Fruit fly (Drosophila melanogaster) whole organism, embryonic: ENCODE results near the gene CG5506.

Experiments used
- BEAF-32 ChIP-seq: fragments of 200-800 bp; sonication (Bioruptor generic); optimal IDR thresholded peaks from 3 replicates; lab custom pipeline; 2017; ENCODE audit warnings: missing biosample characterization, missing genetic modification characterization, mild to moderate bottlenecking, moderate library complexity, missing genetic modification reagents
- CG10462 ChIP-seq: fragments of 200-800 bp; sonication (Bioruptor generic); optimal IDR thresholded peaks from 2 replicates; lab custom pipeline; 2016; ENCODE audit warnings: missing biosample characterization, missing genetic modification characterization
- CG10654 ChIP-seq: fragments of 200-800 bp; sonication (Bioruptor generic); optimal IDR thresholded peaks from 2 replicates; lab custom pipeline; 2016; ENCODE audit warnings: missing biosample characterization, missing genetic modification characterization
- CG10959 ChIP-seq: fragments of 200-800 bp; sonication (Bioruptor generic); IDR thresholded peaks from 2 replicates; pipeline ENCODE4 v1.3.6; 2022; ENCODE audit warnings: missing biosample characterization, missing genetic modification characterization
- CG11560 ChIP-seq: fragments of 200-800 bp; sonication (Bioruptor generic); IDR thresholded peaks from 3 replicates; pipeline ENCODE4 v1.3.6; 2022; ENCODE audit warnings: missing biosample characterization, missing genetic modification characterization
- CG12769 ChIP-seq: fragments of 200-800 bp; sonication (Bioruptor generic); optimal IDR thresholded peaks from 2 replicates; lab custom pipeline; 2019; ENCODE audit warnings: missing biosample characterization, mild to moderate bottlenecking, missing genetic modification characterization, moderate library complexity
- CG13287 ChIP-seq: fragments of 200-800 bp; sonication (Bioruptor generic); IDR thresholded peaks from 2 replicates; pipeline ENCODE4 v1.3.6; 2022; ENCODE audit warnings: missing biosample characterization, missing genetic modification characterization; ENCODE audit not compliant: partially characterized antibody
- CG14860 ChIP-seq: fragments of 200-800 bp; sonication (Bioruptor generic); IDR thresholded peaks from 3 replicates; pipeline ENCODE4 v1.3.6; 2022; ENCODE audit warnings: missing biosample characterization, missing genetic modification characterization; ENCODE audit not compliant: partially characterized antibody
- CG15479 ChIP-seq: fragments of 200-800 bp; sonication (Bioruptor generic); optimal IDR thresholded peaks from 3 replicates; lab custom pipeline; 2019; ENCODE audit warnings: missing biosample characterization, mild to moderate bottlenecking, missing genetic modification characterization, moderate library complexity
- CG18764 ChIP-seq: fragments of 200-800 bp; sonication (Bioruptor generic); optimal IDR thresholded peaks from 3 replicates; lab custom pipeline; 2016; ENCODE audit warnings: missing biosample characterization, missing genetic modification characterization
- CG31388 ChIP-seq: fragments of 200-800 bp; sonication (Bioruptor generic); optimal IDR thresholded peaks from 2 replicates; lab custom pipeline; 2016; ENCODE audit warnings: missing biosample characterization, missing genetic modification characterization
- CG32767 ChIP-seq: fragments of 200-800 bp; sonication (Bioruptor generic); IDR thresholded peaks from 2 replicates; pipeline ENCODE4 v1.3.6; 2022; ENCODE audit warnings: missing biosample characterization, missing genetic modification characterization
- CG4730 ChIP-seq: fragments of 200-800 bp; sonication (Bioruptor generic); IDR thresholded peaks from 2 replicates; pipeline ENCODE4 v1.3.6; 2022; ENCODE audit warnings: missing biosample characterization, missing genetic modification characterization
- CG7271 ChIP-seq: fragments of 200-800 bp; sonication (Bioruptor generic); optimal IDR thresholded peaks from 2 replicates; lab custom pipeline; 2018; ENCODE audit warnings: missing biosample characterization, mild to moderate bottlenecking, missing genetic modification characterization, moderate library complexity
- CG7556 ChIP-seq: fragments of 200-800 bp; sonication (Bioruptor generic); optimal IDR thresholded peaks from 2 replicates; lab custom pipeline; 2017; ENCODE audit warnings: missing biosample characterization, mild to moderate bottlenecking, missing genetic modification characterization
- CG9797 ChIP-seq: fragments of 200-800 bp; sonication (Bioruptor generic); optimal IDR thresholded peaks from 3 replicates; lab custom pipeline; 2018; ENCODE audit warnings: missing biosample characterization, mild to moderate bottlenecking, missing genetic modification characterization
- CTCF ChIP-seq: fragments of 200-800 bp; sonication (Bioruptor generic); optimal IDR thresholded peaks from 2 replicates; lab custom pipeline; 2017; ENCODE audit warnings: missing biosample characterization, mild to moderate bottlenecking, missing genetic modification characterization, moderate library complexity
- Dbx ChIP-seq: fragments of 200-800 bp; sonication (Bioruptor generic); IDR thresholded peaks from 3 replicates; pipeline ENCODE4 v1.3.6; 2022; ENCODE audit warnings: missing biosample characterization, missing genetic modification characterization
- ERR ChIP-seq: fragments of 200-800 bp; sonication (Bioruptor generic); optimal IDR thresholded peaks from 2 replicates; lab custom pipeline; 2016; ENCODE audit warnings: missing biosample characterization, missing genetic modification characterization
- Ets65A ChIP-seq: fragments of 200-800 bp; sonication (Bioruptor generic); peaks from one replicate; lab custom pipeline; 2016; ENCODE audit warnings: missing biosample characterization, missing genetic modification characterization
- Ets97D ChIP-seq: fragments of 200-800 bp; sonication (Bioruptor generic); optimal IDR thresholded peaks from 3 replicates; lab custom pipeline; 2016; ENCODE audit warnings: missing biosample characterization, missing genetic modification characterization
- Fer1 ChIP-seq: fragments of 200-800 bp; sonication (Bioruptor generic); optimal IDR thresholded peaks from 2 replicates; lab custom pipeline; 2017; ENCODE audit warnings: missing biosample characterization, mild to moderate bottlenecking, missing genetic modification characterization
- Gug ChIP-seq: fragments of 200-800 bp; sonication (Bioruptor generic); IDR thresholded peaks from 4 replicates; pipeline ENCODE4 v1.3.6; 2022; ENCODE audit warnings: missing biosample characterization, missing genetic modification characterization
- HLH54F ChIP-seq: fragments of 200-800 bp; sonication (Bioruptor generic); optimal IDR thresholded peaks from 3 replicates; lab custom pipeline; 2016; ENCODE audit warnings: missing biosample characterization, missing genetic modification characterization
- HmgZ ChIP-seq: fragments of 200-800 bp; sonication (Bioruptor generic); optimal IDR thresholded peaks from 2 replicates; lab custom pipeline; 2018; ENCODE audit warnings: missing biosample characterization, mild to moderate bottlenecking, missing genetic modification characterization
- Lhr ChIP-seq: fragments of 200-800 bp; sonication (Bioruptor generic); optimal IDR thresholded peaks from 3 replicates; lab custom pipeline; 2017; ENCODE audit warnings: mild to moderate bottlenecking, missing biosample characterization, missing genetic modification reagents, missing genetic modification characterization
- Mad ChIP-seq: fragments of 200-800 bp; sonication (Bioruptor generic); optimal IDR thresholded peaks from 2 replicates; lab custom pipeline; 2016; ENCODE audit warnings: missing biosample characterization, missing genetic modification characterization
- NK7.1 ChIP-seq: fragments of 200-800 bp; sonication (Bioruptor generic); optimal IDR thresholded peaks from 3 replicates; lab custom pipeline; 2016; ENCODE audit warnings: missing biosample characterization, missing genetic modification characterization
- Oaz ChIP-seq: fragments of 200-800 bp; sonication (Bioruptor generic); IDR thresholded peaks from 2 replicates; pipeline ENCODE4 v1.3.6; 2022; ENCODE audit warnings: missing biosample characterization, missing genetic modification characterization
- PHDP ChIP-seq: fragments of 200-800 bp; sonication (Bioruptor generic); optimal IDR thresholded peaks from 3 replicates; lab custom pipeline; 2018; ENCODE audit warnings: missing biosample characterization, mild to moderate bottlenecking, missing genetic modification characterization, moderate library complexity
- bigmax ChIP-seq: fragments of 200-800 bp; sonication (Bioruptor generic); optimal IDR thresholded peaks from 2 replicates; lab custom pipeline; 2018; ENCODE audit warnings: missing biosample characterization, mild to moderate bottlenecking, missing genetic modification characterization
- cas ChIP-seq: fragments of 200-800 bp; sonication (Bioruptor generic); IDR thresholded peaks from 2 replicates; pipeline ENCODE4 v1.3.6; 2022; ENCODE audit warnings: missing biosample characterization, missing genetic modification characterization
- chinmo ChIP-seq: fragments of 200-800 bp; sonication (Bioruptor generic); IDR thresholded peaks from 4 replicates; pipeline ENCODE4 v1.3.6; 2022; ENCODE audit warnings: missing biosample characterization, missing genetic modification characterization; ENCODE audit not compliant: partially characterized antibody
- crp ChIP-seq, 2 experiments: fragments of 200-800 bp; sonication (Bioruptor generic); optimal IDR thresholded peaks; 2 replicates in 1 of 2; 3 replicates in 1 of 2; lab custom pipeline; 2017; ENCODE audit warnings: missing biosample characterization in 2 of 2, missing genetic modification characterization in 2 of 2, mild to moderate bottlenecking in 1 of 2, moderate library complexity in 1 of 2
- eyg ChIP-seq: fragments of 200-800 bp; sonication (Bioruptor generic); optimal IDR thresholded peaks from 3 replicates; lab custom pipeline; 2016; ENCODE audit warnings: missing biosample characterization, missing genetic modification characterization
- ftz-f1 ChIP-seq: fragments of 200-800 bp; sonication (Bioruptor generic); optimal IDR thresholded peaks from 2 replicates; lab custom pipeline; 2016; ENCODE audit warnings: missing biosample characterization, missing genetic modification characterization
- gsb ChIP-seq: fragments of 200-800 bp; sonication (Bioruptor generic); IDR thresholded peaks from 2 replicates; pipeline ENCODE4 v1.3.6; 2022; ENCODE audit warnings: missing biosample characterization, missing genetic modification characterization
- hkb ChIP-seq, 2 experiments: fragments of 200-800 bp in 1 of 2; fragments of >200 bp in 1 of 2; sonication (Bioruptor generic) in 1 of 2; IDR thresholded peaks in 1 of 2; optimal IDR thresholded peaks in 1 of 2; 2 replicates each; pipeline versions ENCODE4 v1.3.6 to Lab custom; 2017 to 2022; ENCODE audit warnings: missing biosample characterization in 1 of 2, missing genetic modification characterization in 1 of 2
- nom ChIP-seq: fragments of 200-800 bp; sonication (Bioruptor generic); optimal IDR thresholded peaks from 2 replicates; lab custom pipeline; 2017; ENCODE audit warnings: missing biosample characterization, missing genetic modification characterization, mild to moderate bottlenecking, moderate library complexity, missing genetic modification reagents
- phol ChIP-seq: fragments of 200-800 bp; sonication (Bioruptor generic); optimal IDR thresholded peaks from 3 replicates; lab custom pipeline; 2018; ENCODE audit warnings: missing biosample characterization, mild to moderate bottlenecking, missing genetic modification characterization, moderate library complexity
- ranshi ChIP-seq: fragments of 200-800 bp; sonication (Bioruptor generic); IDR thresholded peaks from 2 replicates; pipeline ENCODE4 v1.3.6; 2022; ENCODE audit warnings: missing biosample characterization, missing genetic modification characterization
- schlank ChIP-seq: fragments of 200-800 bp; sonication (Bioruptor generic); optimal IDR thresholded peaks from 2 replicates; lab custom pipeline; 2018; ENCODE audit warnings: missing biosample characterization, mild to moderate bottlenecking, missing genetic modification characterization
- tna ChIP-seq: fragments of 200-800 bp; sonication (Bioruptor generic); IDR thresholded peaks from 2 replicates; pipeline ENCODE4 v1.3.6; 2022; ENCODE audit warnings: missing biosample characterization, missing genetic modification characterization; ENCODE audit not compliant: partially characterized antibody
- vnd ChIP-seq: fragments of 200-800 bp; sonication (Bioruptor generic); IDR thresholded peaks from 3 replicates; pipeline ENCODE4 v1.3.6; 2022; ENCODE audit warnings: missing biosample characterization, missing genetic modification characterization; ENCODE audit not compliant: partially characterized antibody
- zf30C ChIP-seq: fragments of 200-800 bp; sonication (Bioruptor generic); optimal IDR thresholded peaks from 3 replicates; lab custom pipeline; 2018; ENCODE audit warnings: missing biosample characterization, mild to moderate bottlenecking, missing genetic modification characterization

Gene CG5506

dm6 chr3L:17921462-17921861 lies 37.3 kb upstream of the CG5506 start:
- peak; percentile 62 for TF ChIP-seq ftz-f1 (GFP tag; lab: Kevin White, UChicago)
- no peak for TF ChIP-seq Ets97D (GFP tag; lab: Kevin White, UChicago)

- TF ChIP-seq Mad (GFP tag; lab: Kevin White, UChicago) (no peak), bigmax (GFP tag; lab: Kevin White, UChicago) (no peak), CG7556 (GFP tag; lab: Kevin White, UChicago) (no peak), nom (GFP tag; lab: Kevin White, UChicago) (peak; percentile 15), CG7271 (no peak), BEAF-32 (GFP tag; lab: Kevin White, UChicago) (no peak), phol (tag; lab: Kevin White, UChicago) (no peak), Lhr (GFP tag; lab: Kevin White, UChicago) (no peak), CG11560 (tag; lab: Robert Waterston, UW) (no peak), chinmo (GFP tag; lab: Robert Waterston, UW) (no peak), Gug (GFP tag; lab: Robert Waterston, UW) (no peak), CG4730 (no peak), CG13287 (GFP tag; lab: Robert Waterston, UW) (no peak), Ets65A (GFP tag; lab: Kevin White, UChicago) (peak; percentile 56), PHDP (tag; lab: Kevin White, UChicago) (no peak), crp (GFP tag; optimal IDR thresholded peaks at IDR 0.05; lab: Kevin White, UChicago) (no peak), CG32767 (GFP tag; lab: Robert Waterston, UW) (no peak)
These were observed 33.7 kb upstream of the CG5506 start for dm6 chr3L:17917687-17918434.

- TF ChIP-seq gsb = no peak
- no peak for TF ChIP-seq CG15479 (GFP tag; lab: Kevin White, UChicago)
- no peak for TF ChIP-seq CG18764 (GFP tag; lab: Kevin White, UChicago)
- no peak for TF ChIP-seq eyg
- TF ChIP-seq CG10654 = no peak
- no peak for TF ChIP-seq Dbx (GFP tag; lab: Robert Waterston, UW)
- TF ChIP-seq zf30C (GFP tag; lab: Kevin White, UChicago) = no peak
- no peak for TF ChIP-seq CG10959 (GFP tag; lab: Robert Waterston, UW)
- no peak for TF ChIP-seq ERR (GFP tag; lab: Kevin White, UChicago)
- no peak for TF ChIP-seq CG9797
- TF ChIP-seq CG31388 (GFP tag; lab: Kevin White, UChicago) = no peak
- TF ChIP-seq CG10462 (GFP tag; lab: Kevin White, UChicago) = no peak
- peak; percentile 43; the same call in 2 of the 3 replicates for TF ChIP-seq CG14860
- no peak for TF ChIP-seq Oaz (GFP tag; lab: Robert Waterston, UW)
- TF ChIP-seq schlank (tag; lab: Kevin White, UChicago) = peak; percentile 17
- no peak for TF ChIP-seq CTCF (GFP tag; lab: Kevin White, UChicago)
- peak; percentile 57; the same call in 1 of the 2 replicates for TF ChIP-seq tna (GFP tag; lab: Robert Waterston, UW)
- no peak for TF ChIP-seq cas (GFP tag; lab: Robert Waterston, UW)
- no peak for TF ChIP-seq phol (tag; lab: Kevin White, UChicago)
- no peak for TF ChIP-seq ranshi (GFP tag; lab: Robert Waterston, UW)
- TF ChIP-seq NK7.1 (GFP tag; lab: Kevin White, UChicago) = no peak
- TF ChIP-seq Fer1 = no peak
- TF ChIP-seq vnd = peak; percentile 57; the same call in 2 of the 3 replicates
- no peak for TF ChIP-seq BEAF-32 (GFP tag; lab: Kevin White, UChicago)
- no peak for TF ChIP-seq HLH54F (GFP tag; lab: Kevin White, UChicago)
- TF ChIP-seq HmgZ (tag; lab: Kevin White, UChicago) = no peak
- TF ChIP-seq CG12769 (tag; lab: Kevin White, UChicago) = peak; percentile 65
- no peak for TF ChIP-seq hkb (optimal IDR thresholded peaks at IDR 0.05; lab: Kevin White, UChicago)
- no peak for TF ChIP-seq hkb (GFP tag; IDR thresholded peaks at IDR 0.05; lab: Robert Waterston, UW)
These were observed 31.8 kb upstream of the CG5506 start for dm6 chr3L:17915792-17916540.
